Worm (Caenorhabditis elegans) whole organism, L1 larva: ENCODE results near the gene gldi-5.
A peak's percentile ranks its signal among the peaks of the same experiment; 100 is the strongest.

Experiments used
- C04F5.9 ChIP-seq: sonication (generic microtip); optimal IDR thresholded peaks from 2 replicates; lab custom pipeline; 2016; ENCODE audit warnings: missing genetic modification characterization, missing compliant biosample characterization
- F16B12.6 ChIP-seq: fragments of 150-350 bp; optimal IDR thresholded peaks from 2 replicates; lab custom pipeline; 2014; ENCODE audit warnings: missing biosample characterization, missing genetic modification characterization
- aha-1 ChIP-seq: fragments of 150-350 bp; optimal IDR thresholded peaks from 2 replicates; lab custom pipeline; 2014; ENCODE audit warnings: missing biosample characterization, missing genetic modification characterization
- ama-1 ChIP-seq: fragments of 150-350 bp; optimal IDR thresholded peaks from 2 replicates; lab custom pipeline; 2014
- blmp-1 ChIP-seq: fragments of 150-350 bp; optimal IDR thresholded peaks from 2 replicates; lab custom pipeline; 2014; ENCODE audit warnings: missing biosample characterization, missing genetic modification characterization
- ceh-8 ChIP-seq: fragments of 200-800 bp; sonication (Bioruptor generic); optimal IDR thresholded peaks from 2 replicates; lab custom pipeline; 2018; ENCODE audit warnings: mild to moderate bottlenecking, missing genetic modification characterization, moderate library complexity, missing compliant biosample characterization
- ceh-90 ChIP-seq: sonication (generic microtip); optimal IDR thresholded peaks from 2 replicates; lab custom pipeline; 2016; ENCODE audit warnings: missing genetic modification characterization, missing compliant biosample characterization
- ces-1 ChIP-seq: fragments of 150-350 bp; optimal IDR thresholded peaks from 2 replicates; lab custom pipeline; 2014; ENCODE audit warnings: missing biosample characterization, missing genetic modification reagents, missing genetic modification characterization
- dpl-1 ChIP-seq, 3 experiments: fragments of 150-350 bp in 2 of 3; sonication (generic microtip) in 1 of 3; optimal IDR thresholded peaks; 2 replicates each; lab custom pipeline; 2014 to 2017; ENCODE audit warnings: missing biosample characterization in 3 of 3, missing genetic modification characterization in 3 of 3, missing genetic modification reagents in 3 of 3
- efl-1 ChIP-seq, 4 experiments: fragments of 150-350 bp; optimal IDR thresholded peaks in 3 of 4; peaks in 1 of 4; 1 replicate in 1 of 4; 2 replicates in 3 of 4; lab custom pipeline; 2014; ENCODE audit warnings: missing biosample characterization in 2 of 4, missing genetic modification characterization in 2 of 4, missing genetic modification reagents in 2 of 4
- egl-27 ChIP-seq, 2 experiments: fragments of 150-350 bp in 1 of 2; sonication (generic microtip); optimal IDR thresholded peaks; 3 replicates each; lab custom pipeline; 2017 to 2018; ENCODE audit warnings: missing biosample characterization in 2 of 2, missing genetic modification characterization in 2 of 2, missing genetic modification reagents in 2 of 2
- elt-2 ChIP-seq: sonication (generic microtip); optimal IDR thresholded peaks from 2 replicates; lab custom pipeline; 2016; ENCODE audit warnings: missing genetic modification characterization, mild to moderate bottlenecking, inconsistent platforms, missing compliant biosample characterization, missing genetic modification reagents
- hpl-2 ChIP-seq: fragments of 150-350 bp; optimal IDR thresholded peaks from 2 replicates; lab custom pipeline; 2014; ENCODE audit warnings: missing biosample characterization, missing genetic modification reagents, missing genetic modification characterization
- irx-1 ChIP-seq: sonication (generic microtip); optimal IDR thresholded peaks from 2 replicates; lab custom pipeline; 2016; ENCODE audit warnings: missing genetic modification characterization, missing compliant biosample characterization
- isw-1 ChIP-seq: fragments of 200-800 bp; sonication (Bioruptor generic); IDR thresholded peaks from 2 replicates; pipeline ENCODE4 v1.3.6; 2022; ENCODE audit warnings: missing genetic modification characterization, missing compliant biosample characterization
- lir-3 ChIP-seq: sonication (generic microtip); optimal IDR thresholded peaks from 2 replicates; lab custom pipeline; 2016; ENCODE audit warnings: mild to moderate bottlenecking, missing genetic modification characterization, moderate library complexity, missing compliant biosample characterization; ENCODE audit not compliant: poor library complexity
- lsy-2 ChIP-seq, 2 experiments: fragments of 150-350 bp; optimal IDR thresholded peaks; 2 replicates each; lab custom pipeline; 2014; ENCODE audit warnings: missing biosample characterization in 2 of 2, missing genetic modification characterization in 2 of 2
- mab-9 ChIP-seq: fragments of 200-800 bp; sonication (Bioruptor generic); IDR thresholded peaks from 2 replicates; pipeline ENCODE4 v1.3.6; 2022; ENCODE audit warnings: missing genetic modification reagents, missing genetic modification characterization, missing compliant biosample characterization
- mdl-1 ChIP-seq, 2 experiments: fragments of 150-350 bp; optimal IDR thresholded peaks; 2 replicates each; lab custom pipeline; 2014 to 2017; ENCODE audit warnings: missing biosample characterization in 2 of 2, missing genetic modification characterization in 2 of 2, inconsistent platforms in 1 of 2
- mep-1 ChIP-seq: fragments of 150-350 bp; optimal IDR thresholded peaks from 2 replicates; lab custom pipeline; 2014; ENCODE audit warnings: missing biosample characterization, missing genetic modification characterization
- nhr-28 ChIP-seq: fragments of 150-350 bp; optimal IDR thresholded peaks from 2 replicates; lab custom pipeline; 2014; ENCODE audit warnings: missing biosample characterization, missing genetic modification characterization
- nhr-77 ChIP-seq: fragments of 150-350 bp; optimal IDR thresholded peaks from 2 replicates; lab custom pipeline; 2014; ENCODE audit warnings: missing biosample characterization, missing genetic modification characterization
- nhr-84 ChIP-seq: sonication (generic microtip); optimal IDR thresholded peaks from 2 replicates; lab custom pipeline; 2017; ENCODE audit warnings: missing biosample characterization, missing genetic modification characterization
- pag-3 ChIP-seq: sonication (generic microtip); optimal IDR thresholded peaks from 2 replicates; lab custom pipeline; 2017; ENCODE audit warnings: missing genetic modification characterization, mild to moderate bottlenecking, missing compliant biosample characterization, antibody characterized with exemption, borderline replicate concordance; ENCODE audit not compliant: insufficient read depth
- pqm-1 ChIP-seq: sonication (generic microtip); optimal IDR thresholded peaks from 3 replicates; lab custom pipeline; 2017; ENCODE audit warnings: missing biosample characterization, missing genetic modification characterization
- snpc-4 ChIP-seq: fragments of 150-350 bp; optimal IDR thresholded peaks from 2 replicates; lab custom pipeline; 2014; ENCODE audit warnings: missing biosample characterization, missing genetic modification characterization
- snu-23 ChIP-seq: sonication (generic microtip); optimal IDR thresholded peaks from 2 replicates; lab custom pipeline; 2016; ENCODE audit warnings: missing genetic modification characterization, missing compliant biosample characterization
- sox-4 ChIP-seq: sonication (generic microtip); optimal IDR thresholded peaks from 2 replicates; lab custom pipeline; 2016; ENCODE audit warnings: missing genetic modification characterization, missing compliant biosample characterization
- tbx-2 ChIP-seq: sonication (generic microtip); optimal IDR thresholded peaks from 2 replicates; lab custom pipeline; 2016; ENCODE audit warnings: missing genetic modification characterization, missing compliant biosample characterization
- unc-98 ChIP-seq: fragments of 200-800 bp; sonication (Bioruptor generic); IDR thresholded peaks from 2 replicates; pipeline ENCODE4 v1.3.6; 2022; ENCODE audit warnings: missing genetic modification characterization, missing compliant biosample characterization
- xbp-1 ChIP-seq: sonication (generic microtip); optimal IDR thresholded peaks from 2 replicates; lab custom pipeline; 2016; ENCODE audit warnings: missing genetic modification characterization, missing compliant biosample characterization
- zag-1 ChIP-seq: fragments of 150-350 bp; optimal IDR thresholded peaks from 2 replicates; lab custom pipeline; 2014; ENCODE audit warnings: missing biosample characterization, missing genetic modification characterization
- ztf-11 ChIP-seq, 2 experiments: sonication (generic microtip); optimal IDR thresholded peaks; 2 replicates each; lab custom pipeline; 2016 to 2017; ENCODE audit warnings: missing genetic modification characterization in 2 of 2, missing biosample characterization in 1 of 2, missing compliant biosample characterization in 1 of 2
- ztf-4 ChIP-seq: fragments of 150-350 bp; optimal IDR thresholded peaks from 2 replicates; lab custom pipeline; 2014; ENCODE audit warnings: missing biosample characterization, missing genetic modification characterization

Gene gldi-5

DNA sequence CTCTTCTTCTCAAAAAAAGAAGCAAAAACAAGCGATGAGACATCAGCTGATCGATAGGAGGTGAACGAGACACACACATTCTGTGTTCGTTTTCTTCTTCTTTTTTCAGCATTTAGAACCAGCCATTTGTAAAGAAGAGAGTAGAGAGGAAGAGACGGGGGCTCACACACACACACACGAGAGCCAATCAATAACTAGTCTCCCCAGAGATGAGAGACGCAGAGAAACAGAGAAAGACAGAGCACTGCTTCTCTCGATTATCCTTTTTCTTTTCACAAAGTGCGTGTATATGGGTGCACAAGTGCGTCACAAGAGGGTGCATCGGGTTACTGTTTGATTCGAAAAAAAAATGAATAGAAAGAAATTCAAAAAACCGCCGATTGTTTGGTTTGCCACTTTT, 48.9 kb downstream of the gldi-5 start (continued):
- TF ChIP-seq sox-4 (tag; lab: Kevin White, UChicago) (no peak), pqm-1 (no peak), tbx-2 (tag; lab: Kevin White, UChicago) (peak; percentile 60), ztf-4 (tag; lab: Kevin White, UChicago) (peak; percentile 33), hpl-2 (no peak), ces-1 (GFP tag; lab: Kevin White, UChicago) (no peak), lsy-2 (tag; optimal IDR thresholded peaks at IDR 0.05; lab: Kevin White, UChicago) (peak; percentile 63 to 73), elt-2 (no peak), snpc-4 (tag; lab: Kevin White, UChicago) (no peak), mab-9 (GFP tag; lab: Robert Waterston, UW) (no peak), ceh-90 (tag; lab: Kevin White, UChicago) (no peak), C04F5.9 (tag; lab: Kevin White, UChicago) (no peak), ztf-11 (tag; optimal IDR thresholded peaks at IDR 0.05; lab: Kevin White, UChicago) (no peak), unc-98 (GFP tag; lab: Robert Waterston, UW) (no peak), pag-3 (tag; lab: Kevin White, UChicago) (no peak), mep-1 (tag; lab: Kevin White, UChicago) (peak; percentile 53), egl-27 (tag; optimal IDR thresholded peaks at IDR 0.05; lab: Kevin White, UChicago) (no peak), F16B12.6 (peak; percentile 35), ceh-8 (GFP tag; lab: Kevin White, UChicago) (no peak), irx-1 (tag; lab: Kevin White, UChicago) (peak; percentile 42), nhr-84 (tag; lab: Kevin White, UChicago) (no peak), dpl-1 (GFP tag; optimal IDR thresholded peaks at IDR 0.05; lab: Kevin White, UChicago) (peak; percentile 7 to 48 (median 27)), ama-1 (lab: Kevin White, UChicago) (no peak), aha-1 (tag; lab: Kevin White, UChicago) (no peak), blmp-1 (tag; lab: Kevin White, UChicago) (no peak), nhr-28 (tag; lab: Kevin White, UChicago) (no peak), mdl-1 (tag; optimal IDR thresholded peaks at IDR 0.05; lab: Kevin White, UChicago) (peak in 1 of 2 experiments; percentile 30), lir-3 (tag; lab: Kevin White, UChicago) (no peak), snu-23 (peak; percentile 68), nhr-77 (peak; percentile 35), efl-1 (optimal IDR thresholded peaks at IDR 0.05; lab: Kevin White, UChicago) (peak; percentile 64), efl-1 (GFP tag; optimal IDR thresholded peaks at IDR 0.05 in 1 of 2; lab: Kevin White, UChicago) (peak; percentile 24 to 94), xbp-1 (tag; lab: Kevin White, UChicago) (peak; percentile 60), isw-1 (GFP tag; lab: Robert Waterston, UW) (peak; percentile 45)

DNA sequence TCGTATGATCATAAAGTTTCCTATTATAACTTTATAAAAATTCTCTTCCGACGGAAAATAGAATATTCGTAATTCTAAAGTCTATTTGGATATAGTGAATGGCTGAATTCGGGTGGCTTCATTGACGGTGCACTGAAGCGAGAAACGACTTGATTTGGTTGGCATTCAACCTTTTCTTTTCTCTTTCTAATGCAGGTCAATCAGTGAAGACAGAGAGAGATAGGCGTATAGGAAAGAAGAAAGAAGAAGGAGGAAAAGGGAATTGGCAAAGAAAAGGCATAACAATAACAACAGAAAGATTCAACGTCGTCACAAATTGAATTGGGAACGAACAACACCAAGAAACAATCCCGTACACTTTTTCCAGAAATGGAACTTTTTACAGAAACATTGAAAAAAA, 50.8 kb downstream of the gldi-5 start:
- TF ChIP-seq zag-1 (tag; lab: Kevin White, UChicago) = no peak
- TF ChIP-seq blmp-1 (tag; lab: Kevin White, UChicago) = peak; percentile 94
